Fruit fly (Drosophila melanogaster): ENCODE results near the gene gnu.

gnu gene

dm6 chr3L:14847415-14847814 is 44.3 kb upstream of the gnu start (continued):
- no peak for TF ChIP-seq CG14965 (GFP tag; optimal IDR thresholded peaks at IDR 0.05; ENCODE audit: borderline replicate concordance)
- TF ChIP-seq CG8089 (GFP tag; optimal IDR thresholded peaks at IDR 0.05): no peak
- TF ChIP-seq CG12659 (GFP tag; optimal IDR thresholded peaks at IDR 0.05): peak; percentile 36
- TF ChIP-seq Meics (GFP tag; optimal IDR thresholded peaks at IDR 0.05): peak; percentile 50
- no peak for TF ChIP-seq CG4328 (GFP tag; optimal IDR thresholded peaks at IDR 0.05)
- peak; percentile 9 for TF ChIP-seq odd (GFP tag; optimal IDR thresholded peaks at IDR 0.05)
- TF ChIP-seq Dip2 (GFP tag; IDR thresholded peaks at IDR 0.05): no peak
- peak; percentile 42 for TF ChIP-seq CG30403 (GFP tag; optimal IDR thresholded peaks at IDR 0.05)
- no peak for TF ChIP-seq hkb (optimal IDR thresholded peaks at IDR 0.05)
- no peak for TF ChIP-seq hkb (GFP tag; IDR thresholded peaks at IDR 0.05)
- peak; percentile 62 for TF ChIP-seq CG7839 (tag; optimal IDR thresholded peaks at IDR 0.05)
- TF ChIP-seq CG3838 (GFP tag; optimal IDR thresholded peaks at IDR 0.05): no peak
- peak; percentile 58 for TF ChIP-seq grau (tag; optimal IDR thresholded peaks at IDR 0.05)
- no peak for TF ChIP-seq CG5245 (GFP tag; optimal IDR thresholded peaks at IDR 0.05)
- TF ChIP-seq CG14667 (GFP tag; IDR thresholded peaks at IDR 0.05): no peak
- peak; percentile 42 for TF ChIP-seq CG9727 (GFP tag; optimal IDR thresholded peaks at IDR 0.05)
- TF ChIP-seq kay (GFP tag; optimal IDR thresholded peaks at IDR 0.05): no peak
- TF ChIP-seq BtbVII (GFP tag; optimal IDR thresholded peaks at IDR 0.05): peak; percentile 8
- no peak for TF ChIP-seq emc (GFP tag; optimal IDR thresholded peaks at IDR 0.05)
- TF ChIP-seq HLH54F (GFP tag; optimal IDR thresholded peaks at IDR 0.05): no peak
- no peak for TF ChIP-seq CG13624 (GFP tag; optimal IDR thresholded peaks at IDR 0.05)
- TF ChIP-seq Opbp (GFP tag; IDR thresholded peaks at IDR 0.05; ENCODE audit: partially characterized antibody): no peak
- TF ChIP-seq B-H1 (GFP tag; IDR thresholded peaks at IDR 0.05): no peak
- TF ChIP-seq bigmax (GFP tag; optimal IDR thresholded peaks at IDR 0.05): no peak
- TF ChIP-seq ssp (GFP tag; IDR thresholded peaks at IDR 0.05): no peak
- no peak for TF ChIP-seq Taf1 (GFP tag; IDR thresholded peaks at IDR 0.05)
- TF ChIP-seq Oli (tag; optimal IDR thresholded peaks at IDR 0.05): peak; percentile 31

DNA sequence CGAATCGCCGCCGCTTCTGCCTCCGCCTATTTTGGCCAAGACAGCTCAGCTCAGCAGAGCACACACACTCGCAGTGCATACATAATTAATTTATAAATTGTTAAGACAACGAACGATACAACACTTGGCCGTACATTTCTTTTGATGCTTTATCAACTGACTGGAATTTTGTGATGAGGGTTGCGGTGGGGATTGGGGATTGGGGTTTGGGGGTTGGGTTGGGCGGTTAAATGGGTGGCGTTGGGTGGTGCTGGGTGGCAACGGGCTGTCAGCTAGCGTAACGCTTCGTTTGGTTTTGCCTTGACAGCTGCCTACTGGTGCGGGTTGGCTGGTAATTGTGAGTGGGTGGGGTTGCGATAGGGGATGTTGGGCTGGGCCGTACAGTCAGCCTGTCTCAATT is 19.2 kb upstream of the gnu start:
- TF ChIP-seq chinmo (GFP tag; IDR thresholded peaks at IDR 0.05; ENCODE audit: partially characterized antibody) (0 out of 4 replicates have a peak, but pooled peaks have one; percentile 54), CG11560 (tag; IDR thresholded peaks at IDR 0.05) (0 out of 3 replicates have a peak, but pooled peaks have one; percentile 10), Ptx1 (GFP tag; IDR thresholded peaks at IDR 0.05) (no peak), rib (GFP tag; IDR thresholded peaks at IDR 0.05) (0 out of 2 replicates have a peak, but pooled peaks have one; percentile 18), btn (GFP tag; optimal IDR thresholded peaks at IDR 0.05) (no peak), Poxn (GFP tag; IDR thresholded peaks at IDR 0.05) (no peak), Myb (GFP tag; optimal IDR thresholded peaks at IDR 0.05) (no peak), sd (tag; optimal IDR thresholded peaks at IDR 0.05) (peak; percentile 40), emc (GFP tag; optimal IDR thresholded peaks at IDR 0.05) (no peak), tx (GFP tag; optimal IDR thresholded peaks at IDR 0.05) (no peak), CG4360 (GFP tag; IDR thresholded peaks at IDR 0.05) (no peak), corto (GFP tag; optimal IDR thresholded peaks at IDR 0.05) (no peak), Ssrp (tag; optimal IDR thresholded peaks at IDR 0.05) (no peak), lilli (GFP tag; optimal IDR thresholded peaks at IDR 0.05) (no peak), CG3838 (GFP tag; optimal IDR thresholded peaks at IDR 0.05) (no peak), abd-A (tag; optimal IDR thresholded peaks at IDR 0.05) (peak; percentile 51), ham (GFP tag; IDR thresholded peaks at IDR 0.05) (no peak), CG12236 (GFP tag; optimal IDR thresholded peaks at IDR 0.05) (no peak), CG10462 (GFP tag; optimal IDR thresholded peaks at IDR 0.05) (no peak), gro (GFP tag; optimal IDR thresholded peaks at IDR 0.05) (no peak), h (optimal IDR thresholded peaks at IDR 0.05) (no peak), CG1024 (GFP tag; IDR thresholded peaks at IDR 0.05) (no peak), crol (GFP tag; IDR thresholded peaks at IDR 0.05) (peak; percentile 60), lov (optimal IDR thresholded peaks at IDR 0.05) (no peak), lov (GFP tag; IDR thresholded peaks at IDR 0.05) (no peak), CG13296 (GFP tag; optimal IDR thresholded peaks at IDR 0.05) (no peak), CG9932 (GFP tag; IDR thresholded peaks at IDR 0.05) (no peak), CG13775 (GFP tag; optimal IDR thresholded peaks at IDR 0.05) (no peak), vvl (GFP tag; IDR thresholded peaks at IDR 0.05) (peak; percentile 49; the same call in 1 of the 2 replicates)

Data from whole organism, embryonic.